Fruit fly (Drosophila melanogaster): Measurements from ENCODE around the gene Set2.

DNA sequence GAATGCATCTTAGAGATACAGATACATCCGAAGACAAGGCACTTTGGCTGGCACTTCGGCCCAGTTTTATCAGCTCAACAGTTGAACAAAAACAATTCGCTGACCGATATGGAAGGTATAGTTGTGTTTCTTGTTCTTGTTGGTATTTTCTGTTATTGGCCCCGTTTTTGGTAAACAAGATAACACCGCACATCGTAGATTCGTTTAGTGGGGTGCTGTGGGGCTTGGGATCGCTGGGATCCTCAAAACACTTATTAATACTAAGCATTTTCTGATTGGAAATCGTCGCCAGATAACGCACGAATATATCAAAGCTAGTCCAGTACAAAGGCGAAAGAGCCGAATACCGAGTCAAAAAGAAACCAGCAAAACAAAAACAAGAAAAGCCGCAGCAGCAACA is 9.5 kb upstream of the Set2 start:
- TF ChIP-seq CG11902 (GFP tag; optimal IDR thresholded peaks at IDR 0.05) (no peak), Blimp-1 (GFP tag; optimal IDR thresholded peaks at IDR 0.05) (no peak), Gug (GFP tag; IDR thresholded peaks at IDR 0.05) (no peak), eg (GFP tag; IDR thresholded peaks at IDR 0.05) (no peak; the same call in 2 of the 3 replicates), CG15336 (GFP tag; IDR thresholded peaks at IDR 0.05) (no peak), CG16779 (tag; optimal IDR thresholded peaks at IDR 0.05) (no peak), CG8119 (GFP tag; IDR thresholded peaks at IDR 0.05) (no peak), svp (GFP tag) (no peak), CG7368 (GFP tag; optimal IDR thresholded peaks at IDR 0.05) (no peak), fd85E (GFP tag; optimal IDR thresholded peaks at IDR 0.05) (no peak), Hr38 (GFP tag; optimal IDR thresholded peaks at IDR 0.05) (no peak), CG4318 (GFP tag; optimal IDR thresholded peaks at IDR 0.05) (no peak), salr (GFP tag; optimal IDR thresholded peaks at IDR 0.05) (no peak)

All from whole organism, prepupa.